Fruit fly (Drosophila melanogaster): ENCODE results near the gene CG10920.

DNA sequence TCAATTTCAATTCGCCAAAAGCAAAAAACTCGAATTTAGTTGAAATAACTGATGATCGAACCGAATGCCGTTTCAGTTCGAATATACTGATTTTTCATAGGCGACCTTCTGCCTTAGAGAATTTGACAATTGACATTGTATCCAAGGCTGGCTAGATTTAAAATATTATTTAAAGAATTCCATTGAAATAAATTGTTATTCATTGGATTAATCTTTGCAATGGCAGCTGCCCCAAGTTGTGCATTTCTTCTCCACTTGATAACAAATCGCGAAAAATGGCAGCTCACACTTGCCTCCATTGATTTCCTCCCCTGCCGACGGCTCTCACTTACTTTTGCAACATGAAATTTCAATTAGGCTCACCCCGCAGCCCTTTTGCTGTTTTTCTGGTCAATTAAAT is at the start of gene CG10920:
- TF ChIP-seq CG1647 (GFP tag; optimal IDR thresholded peaks at IDR 0.05) (no peak), CG8478 (optimal IDR thresholded peaks at IDR 0.05) (no peak), dimm (GFP tag; IDR thresholded peaks at IDR 0.05) (no peak), gfzf (GFP tag; optimal IDR thresholded peaks at IDR 0.05) (no peak), CG11723 (GFP tag; optimal IDR thresholded peaks at IDR 0.05) (no peak), CG9437 (GFP tag; optimal IDR thresholded peaks at IDR 0.05) (no peak), CG10431 (GFP tag; optimal IDR thresholded peaks at IDR 0.05) (no peak), CG4707 (GFP tag; optimal IDR thresholded peaks at IDR 0.05) (no peak), slp2 (GFP tag; optimal IDR thresholded peaks at IDR 0.05) (no peak), HLH54F (GFP tag; optimal IDR thresholded peaks at IDR 0.05) (no peak), CG18011 (GFP tag; optimal IDR thresholded peaks at IDR 0.05) (no peak), CoRest (tag; optimal IDR thresholded peaks at IDR 0.05) (no peak)
